Worm (Caenorhabditis elegans) whole organism, early embryonic: Measurements from ENCODE around the gene F58B4.5.

Experiments used
- B0310.2 ChIP-seq: sonication (generic microtip); optimal IDR thresholded peaks from 2 replicates; lab custom pipeline; 2016; ENCODE audit warnings: mild to moderate bottlenecking, missing genetic modification characterization, missing compliant biosample characterization
- F13C5.2 ChIP-seq: sonication (generic microtip); optimal IDR thresholded peaks from 2 replicates; lab custom pipeline; 2017; ENCODE audit warnings: mild to moderate bottlenecking, missing genetic modification characterization, inconsistent platforms, missing compliant biosample characterization
- aly-1 ChIP-seq: sonication (generic microtip); optimal IDR thresholded peaks from 2 replicates; lab custom pipeline; 2016; ENCODE audit warnings: missing genetic modification characterization, missing compliant biosample characterization
- ama-1 ChIP-seq: fragments of 150-350 bp; optimal IDR thresholded peaks from 2 replicates; lab custom pipeline; 2014
- ceh-13 ChIP-seq: fragments of 200-800 bp; sonication (Bioruptor generic); optimal IDR thresholded peaks from 2 replicates; lab custom pipeline; 2018; ENCODE audit warnings: mild to moderate bottlenecking, missing genetic modification characterization, missing compliant biosample characterization
- ceh-36 ChIP-seq: sonication (generic microtip); optimal IDR thresholded peaks from 2 replicates; lab custom pipeline; 2016; ENCODE audit warnings: missing genetic modification characterization, inconsistent platforms, missing compliant biosample characterization
- ets-7 ChIP-seq: sonication (generic microtip); optimal IDR thresholded peaks from 2 replicates; lab custom pipeline; 2016; ENCODE audit warnings: missing genotype, missing genetic modification characterization, missing compliant biosample characterization
- flt-1 ChIP-seq: fragments of 200-800 bp; sonication (Bioruptor generic); IDR thresholded peaks from 2 replicates; pipeline ENCODE4 v1.3.6; 2022; ENCODE audit warnings: missing genetic modification characterization, missing compliant biosample characterization
- hmbx-1 ChIP-seq: sonication (generic microtip); optimal IDR thresholded peaks from 2 replicates; lab custom pipeline; 2016; ENCODE audit warnings: mild to moderate bottlenecking, missing genetic modification characterization, missing compliant biosample characterization
- hmg-4 ChIP-seq: fragments of 200-800 bp; sonication (Bioruptor generic); optimal IDR thresholded peaks from 2 replicates; lab custom pipeline; 2018; ENCODE audit warnings: mild to moderate bottlenecking, missing genetic modification characterization, missing compliant biosample characterization
- hnd-1 ChIP-seq: sonication (generic microtip); optimal IDR thresholded peaks from 2 replicates; lab custom pipeline; 2016; ENCODE audit warnings: missing genetic modification characterization, missing compliant biosample characterization
- pes-1 ChIP-seq: fragments of 200-800 bp; sonication (Bioruptor generic); IDR thresholded peaks from 2 replicates; pipeline ENCODE4 v1.3.6; 2022; ENCODE audit warnings: missing genetic modification reagents, missing genetic modification characterization, missing compliant biosample characterization
- scrt-1 ChIP-seq: fragments of 200-800 bp; sonication (Bioruptor generic); IDR thresholded peaks from 2 replicates; pipeline ENCODE4 v1.3.6; 2022; ENCODE audit warnings: missing genetic modification characterization, missing compliant biosample characterization
- sea-1 ChIP-seq: fragments of 200-800 bp; sonication (Bioruptor generic); conservative IDR thresholded peaks from 2 replicates; pipeline ENCODE4 v1.3.6; 2022; ENCODE audit warnings: missing genetic modification characterization, missing compliant biosample characterization
- tbx-11 ChIP-seq: fragments of 200-800 bp; sonication (Bioruptor generic); IDR thresholded peaks from 2 replicates; pipeline ENCODE4 v1.3.6; 2022; ENCODE audit warnings: missing genetic modification characterization, missing compliant biosample characterization
- tbx-37 ChIP-seq: fragments of 200-800 bp; sonication (Bioruptor generic); conservative IDR thresholded peaks from 2 replicates; pipeline ENCODE4 v1.3.6; 2022; ENCODE audit warnings: missing genetic modification reagents, missing genetic modification characterization, missing compliant biosample characterization
- tra-4 ChIP-seq: sonication (generic microtip); optimal IDR thresholded peaks from 2 replicates; lab custom pipeline; 2017; ENCODE audit warnings: missing genetic modification characterization, missing compliant biosample characterization

Gene F58B4.5

DNA sequence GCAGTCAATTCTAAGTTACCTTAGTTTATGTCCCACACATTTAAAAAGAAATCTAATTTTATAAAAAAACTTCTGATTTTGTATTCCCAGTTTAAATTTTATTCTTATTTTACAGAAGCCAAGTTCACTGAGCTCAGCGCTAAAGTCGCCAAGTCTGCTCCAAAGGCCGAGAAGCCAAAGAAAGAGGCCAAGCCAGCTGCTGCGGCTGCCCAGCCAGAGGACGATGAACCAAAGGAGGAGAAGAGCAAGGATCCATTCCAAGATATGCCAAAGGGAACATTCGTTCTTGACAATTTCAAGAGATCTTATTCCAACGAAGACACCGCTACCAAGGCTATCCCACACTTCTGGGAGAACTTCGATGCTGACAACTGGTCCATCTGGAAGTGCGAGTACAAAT, 34.4 kb downstream of the F58B4.5 start:
- TF ChIP-seq hmg-4 (GFP tag; lab: Kevin White, UChicago): no peak

DNA sequence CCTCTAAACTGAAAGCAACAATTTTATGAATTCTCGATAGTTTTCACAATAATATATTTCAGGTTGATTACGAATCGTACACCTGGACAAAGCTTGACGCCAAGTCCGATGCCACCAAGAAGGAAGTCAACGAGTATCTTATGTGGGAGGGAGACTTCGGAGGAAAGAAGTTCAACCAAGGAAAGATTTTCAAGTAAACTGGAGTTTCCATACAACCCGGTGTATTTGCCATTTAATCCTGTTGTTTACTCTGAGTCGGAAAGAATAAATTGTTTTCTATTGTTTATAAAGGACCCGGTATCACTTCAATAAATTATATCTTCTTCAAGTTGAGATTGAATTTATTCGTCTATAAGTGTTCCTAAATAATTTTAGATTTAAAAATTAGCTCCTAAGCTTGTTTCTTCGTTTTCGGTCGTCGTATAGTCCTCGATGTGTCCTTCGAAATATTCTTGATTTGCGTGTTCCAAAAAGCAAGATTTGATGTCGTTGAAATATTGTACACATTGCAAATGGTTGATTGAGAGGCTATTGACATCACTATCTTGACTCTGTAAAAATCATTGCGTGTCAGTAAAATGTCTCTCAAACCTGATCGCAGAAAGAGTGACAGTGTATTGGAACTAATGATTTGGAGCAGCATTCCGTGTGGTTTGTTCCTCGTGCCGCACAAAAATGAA, 35.2 kb downstream of the F58B4.5 start:
- no peak for TF ChIP-seq aly-1 (tag; lab: Kevin White, UChicago)
- TF ChIP-seq pes-1 (GFP tag; lab: Robert Waterston, UW): no peak
- TF ChIP-seq ama-1 (lab: Kevin White, UChicago): no peak
- TF ChIP-seq ceh-36 (tag; lab: Kevin White, UChicago): no peak
- no peak for TF ChIP-seq hmbx-1 (tag; lab: Kevin White, UChicago)

DNA sequence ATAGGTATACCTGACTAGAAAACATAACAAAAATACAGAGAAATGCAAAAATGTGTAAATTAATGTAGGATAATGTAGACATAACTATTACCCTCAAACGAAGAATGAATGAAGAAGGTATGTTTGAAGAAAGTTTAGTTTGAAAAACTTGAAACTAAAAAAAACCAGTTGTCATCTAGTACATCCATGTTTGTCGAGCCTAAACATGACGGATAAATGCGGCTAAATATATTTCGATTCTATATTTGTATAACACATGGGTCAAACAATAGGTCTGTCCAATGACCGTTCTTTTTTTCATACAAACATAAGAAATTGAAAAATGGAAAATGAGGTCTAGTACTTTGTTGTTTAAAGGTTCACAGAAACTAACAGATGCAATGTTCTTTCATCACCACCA, 37.6 kb downstream of the F58B4.5 start, which contains the start of gene F17C11.22:
Gene F17C11.22 (minus strand): TSS at position 101 of the 400 bp plus-strand sequence.
- TF ChIP-seq B0310.2 (no peak), sea-1 (GFP tag; lab: Robert Waterston, UW) (no peak), F13C5.2 (tag; lab: Kevin White, UChicago) (no peak), aly-1 (tag; lab: Kevin White, UChicago) (no peak), tra-4 (no peak), hmg-4 (GFP tag; lab: Kevin White, UChicago) (no peak), tbx-37 (no peak)

DNA sequence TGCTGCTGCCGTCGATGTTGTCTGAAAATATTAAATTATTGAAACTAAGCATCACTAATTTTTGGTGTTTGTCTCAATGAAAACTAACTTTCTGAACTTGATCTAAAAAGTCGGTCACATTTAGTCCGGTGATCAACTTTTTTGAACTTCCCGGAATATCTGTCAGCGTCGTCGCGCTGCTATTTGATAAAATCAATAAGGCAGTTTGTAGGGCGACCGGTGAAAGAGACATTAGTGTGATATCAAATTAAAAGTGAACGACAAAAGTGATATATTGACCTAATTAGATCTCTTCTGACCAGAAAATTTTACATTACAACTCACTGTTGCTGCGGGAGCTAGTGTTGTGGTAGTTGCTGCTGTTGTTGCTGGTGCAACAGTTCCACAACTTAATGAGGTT, 38.4 kb downstream of the F58B4.5 start:
- TF ChIP-seq ama-1 (lab: Kevin White, UChicago) (no peak), flt-1 (GFP tag; lab: Robert Waterston, UW) (no peak), pes-1 (GFP tag; lab: Robert Waterston, UW) (no peak), tbx-37 (no peak), ceh-36 (tag; lab: Kevin White, UChicago) (no peak), scrt-1 (GFP tag; lab: Robert Waterston, UW) (no peak), ceh-13 (no peak), sea-1 (GFP tag; lab: Robert Waterston, UW) (no peak), hmbx-1 (tag; lab: Kevin White, UChicago) (no peak), F13C5.2 (tag; lab: Kevin White, UChicago) (no peak), tra-4 (no peak), tbx-11 (GFP tag; lab: Robert Waterston, UW) (no peak), B0310.2 (no peak), hnd-1 (tag; lab: Kevin White, UChicago) (no peak), hmg-4 (GFP tag; lab: Kevin White, UChicago) (no peak), aly-1 (tag; lab: Kevin White, UChicago) (no peak), ets-7 (no peak)

DNA sequence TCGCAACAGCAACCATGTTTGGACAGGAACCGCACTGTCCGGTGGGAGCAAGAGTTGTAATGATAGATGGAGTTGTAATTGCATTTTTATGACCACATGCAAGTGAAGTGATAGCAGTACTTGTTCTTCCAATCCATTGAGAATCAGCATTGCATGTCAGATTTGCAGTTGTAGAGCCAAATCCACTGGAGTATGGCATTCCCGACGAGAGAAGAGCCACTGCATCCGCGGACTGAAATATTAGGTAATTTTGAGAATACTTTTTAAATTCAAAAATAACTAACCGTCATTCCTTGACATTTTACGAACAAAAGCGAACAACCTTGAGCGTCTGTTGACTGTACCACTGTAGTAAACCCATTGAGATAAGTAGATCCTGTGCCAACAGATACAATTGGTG, 42.6 kb downstream of the F58B4.5 start:
- TF ChIP-seq ets-7 (no peak), hnd-1 (tag; lab: Kevin White, UChicago) (no peak), scrt-1 (GFP tag; lab: Robert Waterston, UW) (no peak), tbx-11 (GFP tag; lab: Robert Waterston, UW) (no peak), F13C5.2 (tag; lab: Kevin White, UChicago) (no peak), sea-1 (GFP tag; lab: Robert Waterston, UW) (no peak), ceh-36 (tag; lab: Kevin White, UChicago) (no peak), B0310.2 (no peak), tbx-37 (no peak)

DNA sequence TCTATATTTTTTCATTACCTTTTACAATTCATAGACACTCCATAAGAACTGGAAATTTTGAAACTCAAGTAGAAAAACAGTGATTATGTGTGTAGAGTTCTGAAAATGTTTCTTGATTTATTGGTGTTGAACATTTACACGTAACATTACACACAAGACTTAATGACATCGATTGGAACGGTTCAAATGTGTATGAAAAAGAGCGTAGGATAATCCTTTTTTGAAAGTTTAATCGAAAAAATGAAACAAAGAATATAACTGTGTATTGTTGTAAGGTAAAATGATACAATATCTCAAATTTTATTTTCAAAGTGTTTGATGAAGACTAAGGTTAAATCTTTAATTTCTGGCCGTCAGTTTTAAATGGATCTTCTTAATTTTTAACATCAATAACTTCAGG, 48.6 kb downstream of the F58B4.5 start, which contains the start of gene fig-1:
Gene fig-1 (minus strand): TSS at position 101 of the 400 bp plus-strand sequence.
- no peak for TF ChIP-seq pes-1 (GFP tag; lab: Robert Waterston, UW)
- TF ChIP-seq tbx-11 (GFP tag; lab: Robert Waterston, UW): no peak
- no peak for TF ChIP-seq ceh-13
- TF ChIP-seq aly-1 (tag; lab: Kevin White, UChicago): no peak
- TF ChIP-seq scrt-1 (GFP tag; lab: Robert Waterston, UW): no peak
- no peak for TF ChIP-seq hnd-1 (tag; lab: Kevin White, UChicago)
- no peak for TF ChIP-seq sea-1 (GFP tag; lab: Robert Waterston, UW)
- no peak for TF ChIP-seq ama-1 (lab: Kevin White, UChicago)
- no peak for TF ChIP-seq F13C5.2 (tag; lab: Kevin White, UChicago)
- TF ChIP-seq hmbx-1 (tag; lab: Kevin White, UChicago): no peak
- TF ChIP-seq tra-4: no peak
- no peak for TF ChIP-seq ets-7
- no peak for TF ChIP-seq tbx-37
- no peak for TF ChIP-seq B0310.2
